Fruit fly (Drosophila melanogaster) whole organism, pupa: ENCODE results near the gene GstO3.

ENCODE experiments used
- CG14655 ChIP-seq: fragments of 200-800 bp; sonication (Bioruptor generic); optimal IDR thresholded peaks from 3 replicates; lab custom pipeline; 2017; ENCODE audit warnings: mild to moderate bottlenecking, missing biosample characterization, missing genetic modification reagents, missing genetic modification characterization
- CG32121 ChIP-seq: fragments of 200-800 bp; sonication (Bioruptor generic); IDR thresholded peaks from 2 replicates; pipeline ENCODE4 v1.3.6; 2022; ENCODE audit warnings: missing biosample characterization, missing genetic modification characterization
- EcR ChIP-seq: fragments of 200-800 bp; sonication (Bioruptor generic); optimal IDR thresholded peaks from 3 replicates; lab custom pipeline; 2019; ENCODE audit warnings: missing biosample characterization, missing genetic modification characterization, mild to moderate bottlenecking, moderate library complexity, missing genetic modification reagents
- Ets98B ChIP-seq: fragments of 200-800 bp; sonication (Bioruptor generic); IDR thresholded peaks from 2 replicates; pipeline ENCODE4 v1.3.6; 2022; ENCODE audit warnings: missing biosample characterization, missing genetic modification characterization
- gl ChIP-seq: fragments of 200-800 bp; sonication (Bioruptor generic); optimal IDR thresholded peaks from 2 replicates; lab custom pipeline; 2018; ENCODE audit warnings: missing biosample characterization, mild to moderate bottlenecking, missing genetic modification characterization

dm6 chr3L:8509567-8510109 lies 9.0 kb upstream of the GstO3 start, which contains the start of the genes ZC3H3 and Pus7:
- TF ChIP-seq Ets98B (no peak), EcR (GFP tag; lab: Kevin White, UChicago) (no peak), CG14655 (GFP tag; lab: Kevin White, UChicago) (no peak), gl (tag; lab: Kevin White, UChicago) (no peak), CG32121 (GFP tag; lab: Robert Waterston, UW) (no peak)
